Worm (Caenorhabditis elegans): ENCODE measurements around the gene mdl-1.

mdl-1 gene

DNA sequence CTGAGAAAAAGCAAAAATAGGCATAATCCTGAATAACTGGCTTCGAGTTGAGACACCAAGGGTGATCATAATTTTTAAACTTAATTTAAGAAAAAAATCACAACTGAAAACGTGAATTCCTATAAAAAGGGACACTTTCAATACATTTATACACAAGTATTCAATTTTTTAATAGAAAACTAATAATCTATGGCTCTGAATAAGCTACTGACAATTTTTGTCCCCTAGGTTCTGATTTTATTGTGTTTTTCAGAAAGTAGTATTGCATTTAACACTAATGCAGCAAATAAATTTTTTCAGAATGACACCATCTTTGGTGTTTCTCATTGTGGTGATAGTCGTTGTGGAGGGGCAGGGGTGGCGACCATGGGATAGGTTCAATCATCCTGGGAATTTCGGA, 28.9 kb upstream of the mdl-1 start, which contains the start of gene nas-11:
nas-11 (plus strand) TSS at position 301 of the 400 bp plus-strand sequence.
- TF ChIP-seq sma-9 (GFP tag; optimal IDR thresholded peaks at IDR 0.05) = no peak
- no peak for TF ChIP-seq sma-9 (tag; optimal IDR thresholded peaks at IDR 0.05)
- no peak for TF ChIP-seq sma-3 (GFP tag; optimal IDR thresholded peaks at IDR 0.05)
- no peak for TF ChIP-seq unc-39 (tag; optimal IDR thresholded peaks at IDR 0.05)
- no peak for TF ChIP-seq F13H6.1 (tag; optimal IDR thresholded peaks at IDR 0.05)
- TF ChIP-seq Y55F3AM.14 (GFP tag; optimal IDR thresholded peaks at IDR 0.05) = no peak
- no peak for TF ChIP-seq fos-1 (tag; optimal IDR thresholded peaks at IDR 0.05)
- no peak for TF ChIP-seq ceh-16 (tag; optimal IDR thresholded peaks at IDR 0.05)
- TF ChIP-seq lin-11 (tag; optimal IDR thresholded peaks at IDR 0.05) = no peak
- no peak for TF ChIP-seq nhr-11 (tag; optimal IDR thresholded peaks at IDR 0.05)
- TF ChIP-seq ztf-4 (tag; optimal IDR thresholded peaks at IDR 0.05) = no peak
- no peak for TF ChIP-seq ztf-11 (tag; optimal IDR thresholded peaks at IDR 0.05)

DNA sequence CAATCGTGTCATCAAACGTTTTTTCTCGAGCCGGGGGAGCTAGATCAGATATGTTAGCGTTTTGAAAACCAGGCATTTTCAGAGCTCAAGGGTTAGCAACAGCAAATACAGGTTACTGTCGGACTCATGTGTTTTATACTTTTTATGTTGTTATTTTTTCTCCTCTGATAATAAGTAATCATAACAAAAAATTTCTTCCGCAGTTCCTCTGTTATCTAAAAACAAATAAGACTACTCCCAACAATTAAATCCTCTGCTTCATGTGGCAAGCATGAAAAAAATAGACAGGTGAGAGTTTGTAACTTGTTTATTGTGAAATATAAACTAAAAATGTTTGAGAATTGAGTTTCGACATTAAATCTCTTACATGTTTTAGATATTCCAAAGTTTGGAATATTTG, 23.6 kb upstream of the mdl-1 start, which contains the start of gene smf-2:
smf-2 (minus strand) TSS at position 101 of the 400 bp plus-strand sequence.
- TF ChIP-seq fos-1 (tag; optimal IDR thresholded peaks at IDR 0.05) (no peak), nhr-21 (tag; optimal IDR thresholded peaks at IDR 0.05) (no peak), crh-2 (tag; optimal IDR thresholded peaks at IDR 0.05) (no peak)

DNA sequence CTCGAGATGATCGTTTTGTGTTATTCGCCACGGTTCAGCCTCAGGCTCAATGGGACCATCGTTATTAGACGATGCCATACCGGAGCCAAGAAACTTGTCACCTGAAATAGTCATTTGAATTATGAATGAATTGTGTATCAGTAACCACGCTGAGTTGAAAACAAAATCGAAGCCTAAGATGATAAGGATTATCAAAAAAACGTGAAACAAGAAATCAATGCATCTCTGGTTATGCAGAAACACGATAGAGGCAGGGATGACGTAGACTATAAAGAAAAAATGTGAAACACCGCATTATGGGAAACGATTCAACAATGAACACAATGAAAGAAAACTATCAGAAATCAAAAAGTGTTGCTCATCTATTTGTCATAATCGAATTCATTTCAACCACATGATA, 19.2 kb upstream of the mdl-1 start, which contains the start of gene smf-1:
smf-1 (minus strand) TSS at position 101 of the 400 bp plus-strand sequence.
- TF ChIP-seq nhr-25 (tag; optimal IDR thresholded peaks at IDR 0.05) (peak; percentile 10), ama-1 (optimal IDR thresholded peaks at IDR 0.05) (no peak)

DNA sequence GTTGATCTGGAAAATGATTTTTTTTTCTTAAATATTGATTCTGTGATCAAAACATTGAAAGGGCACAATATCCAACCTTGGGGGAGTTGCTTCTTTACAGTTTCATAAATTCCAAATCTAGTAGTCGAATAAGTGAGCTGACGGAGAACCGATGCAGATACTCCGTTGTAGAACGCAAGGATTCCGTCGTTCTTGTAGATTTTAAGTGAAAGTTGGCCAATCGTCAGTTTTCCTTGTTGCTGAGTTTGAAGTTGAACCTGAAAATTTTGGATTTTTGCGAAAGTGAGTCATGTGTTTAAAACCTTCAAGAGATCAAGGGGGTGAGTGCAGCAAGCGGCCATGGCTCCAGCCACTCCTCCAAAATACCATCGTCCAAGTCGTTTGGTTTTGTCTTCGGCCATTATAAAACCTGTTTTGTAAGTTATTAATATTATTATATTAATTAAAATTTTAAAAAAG, 16.9 kb upstream of the mdl-1 start, which contains the start of gene slc-25A10:
slc-25A10 (minus strand) TSS at position 409 of the 459 bp plus-strand sequence.
- TF ChIP-seq sma-9 (GFP tag; optimal IDR thresholded peaks at IDR 0.05) = no peak
- TF ChIP-seq sma-9 (tag; optimal IDR thresholded peaks at IDR 0.05) = no peak
- no peak for TF ChIP-seq gmeb-1 (tag; optimal IDR thresholded peaks at IDR 0.05)
- TF ChIP-seq nhr-23 (tag; optimal IDR thresholded peaks at IDR 0.05) = no peak
- no peak for TF ChIP-seq alr-1 (tag; optimal IDR thresholded peaks at IDR 0.05)
- TF ChIP-seq C34F6.9 (tag; optimal IDR thresholded peaks at IDR 0.05) = no peak
- TF ChIP-seq unc-55 (GFP tag; optimal IDR thresholded peaks at IDR 0.05) = no peak
- TF ChIP-seq sma-3 (GFP tag; optimal IDR thresholded peaks at IDR 0.05) = no peak
- TF ChIP-seq nhr-6 (tag; optimal IDR thresholded peaks at IDR 0.05) = no peak

DNA sequence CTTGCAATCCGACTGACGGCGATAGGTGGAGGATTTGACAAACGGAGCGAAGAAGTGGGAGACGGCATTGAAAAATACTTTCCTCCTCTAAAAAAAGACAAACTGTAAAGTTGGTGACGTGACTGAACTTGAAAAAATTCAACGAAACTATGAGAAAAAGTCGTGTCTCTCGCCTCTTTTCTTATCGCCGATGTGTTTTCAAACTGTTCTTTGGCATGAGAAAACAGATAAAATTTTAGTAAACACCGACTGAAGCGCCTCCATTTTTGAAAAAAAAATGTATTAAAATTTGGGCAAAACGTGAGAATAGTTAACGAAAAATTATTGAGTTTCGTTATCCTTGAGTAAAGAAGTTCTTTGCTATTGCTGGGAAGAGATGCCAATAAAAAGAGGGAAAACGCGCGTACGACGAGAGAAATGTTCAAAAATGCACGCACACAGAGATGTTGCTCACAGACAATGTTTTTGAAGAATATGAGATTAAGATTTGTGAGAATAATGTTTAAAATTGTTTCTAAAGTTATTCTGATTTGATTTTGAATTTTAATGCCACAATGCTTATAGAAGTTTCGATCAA, 13.2 kb upstream of the mdl-1 start:
- no peak for TF ChIP-seq egl-27 (tag; optimal IDR thresholded peaks at IDR 0.05)
- no peak for TF ChIP-seq sem-4 (tag; optimal IDR thresholded peaks at IDR 0.05)
- TF ChIP-seq fos-1 (tag; optimal IDR thresholded peaks at IDR 0.05) = peak; percentile 23
- TF ChIP-seq crh-2 (tag; optimal IDR thresholded peaks at IDR 0.05) = peak; percentile 42
- peak; percentile 33 for TF ChIP-seq C34F6.9 (tag; optimal IDR thresholded peaks at IDR 0.05)
- peak; percentile 38 for TF ChIP-seq nhr-129 (tag; optimal IDR thresholded peaks at IDR 0.05)
- TF ChIP-seq sma-9 (GFP tag; optimal IDR thresholded peaks at IDR 0.05) = peak; percentile 26
- TF ChIP-seq sma-9 (tag; optimal IDR thresholded peaks at IDR 0.05) = no peak
- TF ChIP-seq unc-55 (GFP tag; optimal IDR thresholded peaks at IDR 0.05) = peak; percentile 55
- peak; percentile 65 to 70 for TF ChIP-seq mdl-1 (tag; optimal IDR thresholded peaks at IDR 0.05)

DNA sequence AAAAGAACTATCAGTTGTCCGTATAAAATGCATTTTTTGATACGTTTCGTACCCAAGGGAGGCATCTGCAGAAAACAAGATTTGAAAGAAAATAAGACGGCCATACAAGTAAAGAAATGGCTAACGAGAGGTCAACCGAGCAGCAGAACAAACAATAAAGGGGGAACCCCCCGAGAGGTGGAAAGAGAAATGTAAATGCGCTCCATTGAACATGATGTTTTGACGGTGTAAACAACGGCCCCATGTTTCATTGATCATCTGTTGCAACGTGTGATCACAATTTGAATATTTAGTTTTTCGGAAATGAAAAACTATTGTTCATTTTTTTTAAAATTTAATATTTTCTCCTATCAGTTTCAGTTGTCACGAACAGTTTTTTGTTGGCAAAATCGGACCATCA, 12.6 kb upstream of the mdl-1 start, which contains the start of gene K11G12.6:
K11G12.6 (minus strand) TSS at position 65 of the 400 bp plus-strand sequence.
- TF ChIP-seq elt-1 (tag; optimal IDR thresholded peaks at IDR 0.05) (no peak), aly-2 (tag; optimal IDR thresholded peaks at IDR 0.05) (no peak), nhr-77 (tag; optimal IDR thresholded peaks at IDR 0.05) (no peak), unc-39 (tag; optimal IDR thresholded peaks at IDR 0.05) (no peak), alr-1 (tag; optimal IDR thresholded peaks at IDR 0.05) (no peak), ama-1 (optimal IDR thresholded peaks at IDR 0.05) (no peak), nhr-21 (tag; optimal IDR thresholded peaks at IDR 0.05) (no peak), nhr-11 (tag; optimal IDR thresholded peaks at IDR 0.05) (no peak), mab-5 (tag; optimal IDR thresholded peaks at IDR 0.05) (no peak), peb-1 (tag; optimal IDR thresholded peaks at IDR 0.05) (no peak), mbf-1 (tag; optimal IDR thresholded peaks at IDR 0.05) (no peak), ztf-1 (GFP tag; conservative IDR thresholded peaks at IDR 0.05) (no peak), Y55F3AM.14 (GFP tag; optimal IDR thresholded peaks at IDR 0.05) (no peak), lin-13 (GFP tag; optimal IDR thresholded peaks at IDR 0.05) (no peak), egl-27 (tag; optimal IDR thresholded peaks at IDR 0.05) (no peak), nhr-6 (tag; optimal IDR thresholded peaks at IDR 0.05) (no peak), ztf-11 (tag; optimal IDR thresholded peaks at IDR 0.05) (no peak), R02D3.7 (tag; optimal IDR thresholded peaks at IDR 0.05) (no peak), nhr-12 (tag; optimal IDR thresholded peaks at IDR 0.05) (no peak), elt-3 (tag; optimal IDR thresholded peaks at IDR 0.05) (no peak), crh-2 (tag; optimal IDR thresholded peaks at IDR 0.05) (peak; percentile 20), nhr-10 (tag; optimal IDR thresholded peaks at IDR 0.05) (no peak), nhr-23 (tag; optimal IDR thresholded peaks at IDR 0.05) (no peak), ceh-16 (tag; optimal IDR thresholded peaks at IDR 0.05) (no peak), nhr-25 (tag; optimal IDR thresholded peaks at IDR 0.05) (no peak), nhr-237 (tag; optimal IDR thresholded peaks at IDR 0.05) (no peak), mdl-1 (tag; optimal IDR thresholded peaks at IDR 0.05) (peak; percentile 3 to 65), F13H6.1 (tag; optimal IDR thresholded peaks at IDR 0.05) (no peak), gmeb-1 (tag; optimal IDR thresholded peaks at IDR 0.05) (no peak), nhr-129 (tag; optimal IDR thresholded peaks at IDR 0.05) (peak; percentile 61), lin-39 (tag; optimal IDR thresholded peaks at IDR 0.05) (no peak), C34F6.9 (tag; optimal IDR thresholded peaks at IDR 0.05) (peak; percentile 55)

Data from whole organism, L2 larva.